Worm (Caenorhabditis elegans) whole organism, late embryonic: ENCODE data around the gene cebp-1.

Source experiments
- K09A11.1 ChIP-seq: sonication (generic microtip); optimal IDR thresholded peaks from 2 replicates; lab custom pipeline; 2017; ENCODE audit warnings: antibody characterized with exemption, mild to moderate bottlenecking, missing genetic modification characterization, missing compliant biosample characterization; ENCODE audit not compliant: insufficient read depth
- T23F11.4 ChIP-seq: fragments of 200-800 bp; sonication (Bioruptor generic); optimal IDR thresholded peaks from 2 replicates; lab custom pipeline; 2018; ENCODE audit warnings: mild to moderate bottlenecking, missing genetic modification characterization, missing compliant biosample characterization
- Y22D7AL.16 ChIP-seq: sonication (generic microtip); optimal IDR thresholded peaks from 2 replicates; lab custom pipeline; 2016; ENCODE audit warnings: missing genetic modification characterization, missing compliant biosample characterization
- ahr-1 ChIP-seq: sonication (generic microtip); optimal IDR thresholded peaks from 2 replicates; lab custom pipeline; 2016; ENCODE audit warnings: missing genetic modification characterization, missing compliant biosample characterization
- ceh-14 ChIP-seq: sonication (generic microtip); optimal IDR thresholded peaks from 2 replicates; lab custom pipeline; 2016; ENCODE audit warnings: missing genotype, missing genetic modification characterization, missing compliant biosample characterization
- ceh-22 ChIP-seq: sonication (generic microtip); optimal IDR thresholded peaks from 2 replicates; lab custom pipeline; 2017; ENCODE audit warnings: missing biosample characterization, missing genetic modification characterization
- ceh-24 ChIP-seq: sonication (generic microtip); optimal IDR thresholded peaks from 2 replicates; lab custom pipeline; 2016; ENCODE audit warnings: mild to moderate bottlenecking, missing genetic modification characterization, missing compliant biosample characterization
- ceh-45 ChIP-seq: fragments of 200-800 bp; sonication (Bioruptor generic); IDR thresholded peaks from 2 replicates; pipeline ENCODE4 v1.3.6; 2022; ENCODE audit warnings: missing genetic modification reagents, missing genetic modification characterization, missing compliant biosample characterization
- ceh-6 ChIP-seq: fragments of 200-800 bp; sonication (Bioruptor generic); optimal IDR thresholded peaks from 2 replicates; lab custom pipeline; 2018; ENCODE audit warnings: mild to moderate bottlenecking, missing genetic modification characterization, missing compliant biosample characterization
- ceh-9 ChIP-seq: sonication (generic microtip); optimal IDR thresholded peaks from 2 replicates; lab custom pipeline; 2016; ENCODE audit warnings: mild to moderate bottlenecking, missing genetic modification characterization, inconsistent platforms, missing compliant biosample characterization
- dve-1 ChIP-seq: sonication (generic microtip); optimal IDR thresholded peaks from 2 replicates; lab custom pipeline; 2017; ENCODE audit warnings: antibody characterized with exemption, mild to moderate bottlenecking, missing genetic modification characterization, missing compliant biosample characterization
- elt-2 ChIP-seq: sonication (generic microtip); optimal IDR thresholded peaks from 2 replicates; lab custom pipeline; 2016; ENCODE audit warnings: missing genetic modification reagents, missing genetic modification characterization, missing compliant biosample characterization
- fkh-10 ChIP-seq: fragments of 150-350 bp; optimal IDR thresholded peaks from 2 replicates; lab custom pipeline; 2014; ENCODE audit warnings: missing biosample characterization, missing genetic modification reagents, missing genetic modification characterization
- hlh-13 ChIP-seq: fragments of 200-800 bp; sonication (Bioruptor generic); optimal IDR thresholded peaks from 2 replicates; lab custom pipeline; 2018; ENCODE audit warnings: mild to moderate bottlenecking, missing genetic modification characterization, missing compliant biosample characterization
- hlh-8 ChIP-seq: sonication (generic microtip); optimal IDR thresholded peaks from 2 replicates; lab custom pipeline; 2016; ENCODE audit warnings: missing genotype, missing genetic modification characterization, missing compliant biosample characterization
- lim-6 ChIP-seq: sonication (generic microtip); optimal IDR thresholded peaks from 2 replicates; lab custom pipeline; 2016; ENCODE audit warnings: missing genetic modification characterization, missing compliant biosample characterization
- madf-2 ChIP-seq: sonication (generic microtip); optimal IDR thresholded peaks from 2 replicates; lab custom pipeline; 2017; ENCODE audit warnings: missing genetic modification characterization, missing compliant biosample characterization
- nhr-11 ChIP-seq: fragments of 150-350 bp; optimal IDR thresholded peaks from 2 replicates; lab custom pipeline; 2014; ENCODE audit warnings: missing biosample characterization, missing genetic modification characterization
- nhr-232 ChIP-seq: sonication (generic microtip); optimal IDR thresholded peaks from 2 replicates; lab custom pipeline; 2016; ENCODE audit warnings: missing genetic modification characterization, missing compliant biosample characterization
- pat-9 ChIP-seq: fragments of 200-800 bp; sonication (Bioruptor generic); optimal IDR thresholded peaks from 2 replicates; lab custom pipeline; 2018; ENCODE audit warnings: mild to moderate bottlenecking, missing genetic modification characterization, moderate library complexity, missing compliant biosample characterization
- pha-2 ChIP-seq: sonication (generic microtip); optimal IDR thresholded peaks from 2 replicates; lab custom pipeline; 2017; ENCODE audit warnings: mild to moderate bottlenecking, missing genetic modification characterization, missing compliant biosample characterization
- pha-4 ChIP-seq: fragments of 150-350 bp; optimal IDR thresholded peaks from 2 replicates; lab custom pipeline; 2018; ENCODE audit warnings: missing biosample characterization, missing genetic modification reagents, missing genetic modification characterization
- pqm-1 ChIP-seq: sonication (generic microtip); optimal IDR thresholded peaks from 2 replicates; lab custom pipeline; 2016; ENCODE audit warnings: missing genetic modification characterization, missing compliant biosample characterization
- ref-2 ChIP-seq: sonication (generic microtip); optimal IDR thresholded peaks from 2 replicates; lab custom pipeline; 2016; ENCODE audit warnings: missing genetic modification characterization, missing compliant biosample characterization
- sdc-2 ChIP-seq: sonication (generic microtip); optimal IDR thresholded peaks from 2 replicates; lab custom pipeline; 2016; ENCODE audit warnings: missing genotype, missing genetic modification characterization, missing compliant biosample characterization
- sox-4 ChIP-seq: sonication (generic microtip); optimal IDR thresholded peaks from 2 replicates; lab custom pipeline; 2017; ENCODE audit warnings: mild to moderate bottlenecking, missing genetic modification characterization, inconsistent platforms, missing compliant biosample characterization
- tbx-2 ChIP-seq: sonication (generic microtip); optimal IDR thresholded peaks from 2 replicates; lab custom pipeline; 2016; ENCODE audit warnings: missing genetic modification characterization, missing compliant biosample characterization
- tbx-7 ChIP-seq: sonication (generic microtip); optimal IDR thresholded peaks from 2 replicates; lab custom pipeline; 2016; ENCODE audit warnings: missing genotype, missing genetic modification characterization, missing compliant biosample characterization

Gene cebp-1

ce11 chrX:1453770-1454169, at the start of gene cebp-1:
TSS of gene cebp-1 (minus strand) at chrX:1453868.
- no peak for TF ChIP-seq pha-4 (tag; lab: Kevin White, UChicago)
- TF ChIP-seq elt-2 (tag; lab: Kevin White, UChicago): peak; percentile 12
- TF ChIP-seq, all 69 proteins: peak for 1

ce11 chrX:1502914-1503313, 49.2 kb upstream of the cebp-1 start:
- no peak for TF ChIP-seq Y22D7AL.16 (tag; lab: Kevin White, UChicago)
- TF ChIP-seq, all 69 proteins: peak for 0

DNA sequence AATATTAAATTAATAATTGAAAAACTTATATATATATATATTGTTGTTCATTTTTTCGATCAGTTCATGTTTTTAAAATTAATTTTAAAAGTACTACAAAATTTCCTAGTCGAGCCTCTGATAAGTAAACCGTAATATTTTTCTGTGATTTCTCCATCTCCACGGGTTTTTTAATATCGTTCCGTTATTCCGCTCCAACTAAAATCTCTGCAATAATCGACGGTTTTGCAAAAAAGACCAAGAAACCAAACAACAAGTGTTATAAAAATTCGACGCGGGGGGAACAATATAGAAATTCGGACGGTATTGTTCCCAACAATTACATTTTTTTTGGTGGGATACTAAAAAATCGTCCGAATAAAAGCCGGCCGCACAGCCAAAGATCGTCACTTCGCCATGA, 48.8 kb upstream of the cebp-1 start, which contains the start of gene F09E10.1:
Gene F09E10.1 (plus strand): TSS at position 301 of the 400 bp plus-strand sequence.
- TF ChIP-seq tbx-7 (tag; lab: Kevin White, UChicago) (no peak), hlh-13 (GFP tag; lab: Kevin White, UChicago) (no peak)

ce11 chrX:1501752-1502151, 48.1 kb upstream of the cebp-1 start, which contains the start of gene F09E10.7:
TSS of gene F09E10.7 (minus strand) at chrX:1501852.
- TF ChIP-seq ceh-45 (GFP tag; lab: Robert Waterston, UW): no peak
- TF ChIP-seq ahr-1 (tag; lab: Kevin White, UChicago): no peak
- TF ChIP-seq pha-2: no peak
- no peak for TF ChIP-seq elt-2 (tag; lab: Kevin White, UChicago)
- TF ChIP-seq ref-2: no peak
- TF ChIP-seq ceh-9 (tag; lab: Kevin White, UChicago): no peak
- TF ChIP-seq hlh-13 (GFP tag; lab: Kevin White, UChicago): no peak
- no peak for TF ChIP-seq nhr-232 (tag; lab: Kevin White, UChicago)
- no peak for TF ChIP-seq lim-6
- no peak for TF ChIP-seq T23F11.4 (GFP tag; lab: Kevin White, UChicago)
- no peak for TF ChIP-seq nhr-11 (tag; lab: Kevin White, UChicago)
- TF ChIP-seq pqm-1: no peak
- TF ChIP-seq madf-2: no peak
- no peak for TF ChIP-seq ceh-6 (GFP tag; lab: Kevin White, UChicago)
- TF ChIP-seq Y22D7AL.16 (tag; lab: Kevin White, UChicago): no peak
- no peak for TF ChIP-seq fkh-10 (GFP tag; lab: Kevin White, UChicago)
- no peak for TF ChIP-seq hlh-8 (tag; lab: Kevin White, UChicago)
- TF ChIP-seq sdc-2 (tag; lab: Kevin White, UChicago): no peak

DNA sequence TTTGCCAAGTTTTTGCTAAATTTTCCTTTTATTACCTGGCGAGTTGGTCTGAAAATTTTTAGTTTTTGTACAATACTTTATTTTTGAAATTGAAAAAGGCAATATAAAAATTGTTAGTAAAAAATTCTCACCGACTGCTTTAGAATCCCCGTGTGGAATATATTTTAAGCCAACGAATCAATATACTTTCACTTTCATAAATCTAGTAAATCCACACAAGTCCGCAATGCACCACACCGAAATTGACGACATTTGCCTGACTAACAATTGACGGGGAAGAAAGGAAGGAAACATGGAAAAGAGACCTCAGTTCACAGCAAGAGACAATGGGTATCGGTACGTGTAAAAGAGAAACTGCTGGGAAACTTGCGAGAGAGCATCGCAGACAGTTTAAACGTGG, 45.8 kb upstream of the cebp-1 start:
- TF ChIP-seq ceh-14: no peak
- TF ChIP-seq, all 69 proteins: peak for 0

ce11 chrX:1497581-1497980, 43.9 kb upstream of the cebp-1 start, which contains the start of gene F09E10.6:
TSS of gene F09E10.6 (minus strand) at chrX:1497681.
- no peak for TF ChIP-seq nhr-232 (tag; lab: Kevin White, UChicago)
- TF ChIP-seq ahr-1 (tag; lab: Kevin White, UChicago): no peak
- TF ChIP-seq pat-9 (tag; lab: Kevin White, UChicago): no peak

ce11 chrX:1495980-1496379, 42.3 kb upstream of the cebp-1 start:
- TF ChIP-seq pha-4 (tag; lab: Kevin White, UChicago) (no peak), dve-1 (tag; lab: Kevin White, UChicago) (peak; percentile 65), sox-4 (no peak)
- TF ChIP-seq, all 69 proteins: peak for 1

DNA sequence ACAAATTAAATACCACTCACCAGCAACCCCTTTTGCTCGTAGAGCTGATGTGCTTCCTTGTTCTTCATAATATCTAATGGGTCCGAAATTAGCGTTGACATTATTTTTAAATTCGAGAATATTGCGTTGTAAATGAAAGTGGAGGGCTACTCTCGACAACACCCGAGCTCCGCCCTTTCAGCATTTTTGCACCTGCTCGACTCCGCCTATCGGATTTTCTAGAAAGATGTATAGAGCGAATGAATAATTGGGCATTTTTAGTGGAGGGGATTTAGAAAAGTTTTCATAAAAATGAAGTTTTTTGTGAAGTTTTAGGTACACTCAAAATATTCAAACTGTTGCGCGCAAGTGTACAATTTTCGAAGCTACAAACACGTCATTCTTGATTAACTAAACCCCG, 40.6 kb upstream of the cebp-1 start, which contains the start of gene F09E10.5:
Gene F09E10.5 (minus strand): TSS at position 101 of the 400 bp plus-strand sequence.
- TF ChIP-seq tbx-2 (tag; lab: Kevin White, UChicago): no peak
- no peak for TF ChIP-seq ceh-22 (tag; lab: Kevin White, UChicago)
- no peak for TF ChIP-seq K09A11.1 (tag; lab: Kevin White, UChicago)
- TF ChIP-seq ceh-24 (tag; lab: Kevin White, UChicago): no peak
- TF ChIP-seq, all 69 proteins: peak for 0
